Worm (Caenorhabditis elegans): ENCODE results near the gene F56D6.12.

DNA sequence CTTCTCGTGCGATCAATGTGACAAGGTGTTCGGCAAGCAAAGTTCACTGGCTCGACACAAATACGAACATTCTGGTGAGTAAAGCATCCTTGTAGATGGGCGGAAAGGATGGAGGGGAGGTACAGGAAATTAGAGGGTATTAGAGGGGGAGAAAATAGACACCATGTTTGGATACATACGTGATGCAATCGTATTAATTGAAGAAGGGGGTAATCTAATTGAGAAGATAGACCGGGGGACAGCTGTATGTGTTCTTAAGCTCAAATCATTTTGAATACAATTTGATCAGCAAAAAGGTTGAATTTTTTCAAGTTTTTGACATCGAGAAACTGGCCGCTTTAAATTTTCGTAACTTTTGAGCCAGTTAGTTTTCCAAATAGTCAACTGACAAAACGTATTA, 47.5 kb upstream of the F56D6.12 start:
- TF ChIP-seq hnd-1 (tag; optimal IDR thresholded peaks at IDR 0.05) (no peak), ets-7 (tag; optimal IDR thresholded peaks at IDR 0.05) (no peak), tbx-11 (GFP tag; IDR thresholded peaks at IDR 0.05) (no peak), ama-1 (optimal IDR thresholded peaks at IDR 0.05) (no peak), sea-1 (GFP tag; conservative IDR thresholded peaks at IDR 0.05) (no peak)
